Fruit fly (Drosophila melanogaster) whole organism, prepupa: ENCODE measurements around the gene EMC5.
A peak's percentile ranks its signal among the peaks of the same experiment; 100 is the strongest.

Source experiments
- Blimp-1 ChIP-seq: fragments of 200-800 bp; sonication (Bioruptor generic); optimal IDR thresholded peaks from 3 replicates; lab custom pipeline; 2017; ENCODE audit warnings: missing biosample characterization, missing genetic modification characterization, mild to moderate bottlenecking, moderate library complexity, missing genetic modification reagents
- CG10631 ChIP-seq: fragments of 200-800 bp; sonication (Bioruptor generic); optimal IDR thresholded peaks from 2 replicates; lab custom pipeline; 2016; ENCODE audit warnings: missing biosample characterization, missing genetic modification characterization
- CG10669 ChIP-seq: fragments of 200-800 bp; sonication (Bioruptor generic); optimal IDR thresholded peaks from 3 replicates; lab custom pipeline; 2018; ENCODE audit warnings: missing biosample characterization, mild to moderate bottlenecking, missing genetic modification characterization, moderate library complexity
- CG11294 ChIP-seq: fragments of 200-800 bp; sonication (Bioruptor generic); IDR thresholded peaks from 2 replicates; pipeline ENCODE4 v1.3.6; 2022; ENCODE audit warnings: missing biosample characterization, missing genetic modification characterization
- CG11762 ChIP-seq: fragments of 200-800 bp; sonication (Bioruptor generic); optimal IDR thresholded peaks from 3 replicates; lab custom pipeline; 2016; ENCODE audit warnings: missing biosample characterization, missing genetic modification characterization; ENCODE audit not compliant: insufficient read depth
- CG15336 ChIP-seq: fragments of 200-800 bp; sonication (Bioruptor generic); IDR thresholded peaks from 2 replicates; pipeline ENCODE4 v1.3.6; 2022; ENCODE audit warnings: missing biosample characterization, missing genetic modification characterization
- CG16779 ChIP-seq: fragments of 200-800 bp; sonication (Bioruptor generic); optimal IDR thresholded peaks from 3 replicates; lab custom pipeline; 2017; ENCODE audit warnings: missing biosample characterization, mild to moderate bottlenecking, missing genetic modification characterization
- CG3032 ChIP-seq: fragments of 200-800 bp; optimal IDR thresholded peaks from 2 replicates; lab custom pipeline; 2019; ENCODE audit warnings: missing biosample characterization, mild to moderate bottlenecking, missing genetic modification characterization, moderate library complexity
- CG32006 ChIP-seq: fragments of 200-800 bp; sonication (Bioruptor generic); optimal IDR thresholded peaks from 3 replicates; lab custom pipeline; 2017; ENCODE audit warnings: missing biosample characterization, mild to moderate bottlenecking, missing genetic modification characterization
- CG3919 ChIP-seq: fragments of 200-800 bp; sonication (Bioruptor generic); optimal IDR thresholded peaks from 3 replicates; lab custom pipeline; 2016; ENCODE audit warnings: missing biosample characterization, missing genetic modification characterization
- CG4318 ChIP-seq: fragments of 200-800 bp; sonication (Bioruptor generic); optimal IDR thresholded peaks from 3 replicates; lab custom pipeline; 2017; ENCODE audit warnings: missing biosample characterization, mild to moderate bottlenecking, missing genetic modification characterization
- CG6163 ChIP-seq: fragments of 200-800 bp; sonication (Bioruptor generic); IDR thresholded peaks from 3 replicates; pipeline ENCODE4 v1.3.6; 2022; ENCODE audit warnings: missing biosample characterization, missing genetic modification characterization
- CG6792 ChIP-seq: fragments of 200-800 bp; sonication (Bioruptor generic); optimal IDR thresholded peaks from 3 replicates; lab custom pipeline; 2016; ENCODE audit warnings: missing biosample characterization, missing genetic modification characterization
- CG6808 ChIP-seq: fragments of 200-800 bp; sonication (Bioruptor generic); optimal IDR thresholded peaks from 3 replicates; lab custom pipeline; 2017; ENCODE audit warnings: missing biosample characterization, missing genetic modification characterization, mild to moderate bottlenecking, moderate library complexity, missing genetic modification reagents
- CG7368 ChIP-seq: fragments of 200-800 bp; sonication (Bioruptor generic); optimal IDR thresholded peaks from 3 replicates; lab custom pipeline; 2016; ENCODE audit warnings: missing biosample characterization, missing genetic modification characterization
- CG8119 ChIP-seq: fragments of 200-800 bp; sonication (Bioruptor generic); IDR thresholded peaks from 3 replicates; pipeline ENCODE4 v1.3.6; 2022; ENCODE audit warnings: missing biosample characterization, missing genetic modification characterization
- CG8319 ChIP-seq: fragments of 200-800 bp; sonication (Bioruptor generic); optimal IDR thresholded peaks from 3 replicates; lab custom pipeline; 2016; ENCODE audit warnings: missing biosample characterization, missing genetic modification characterization
- Eip78C ChIP-seq: fragments of 200-800 bp; sonication (Bioruptor generic); peaks from one replicate; lab custom pipeline; 2016; ENCODE audit warnings: missing biosample characterization, missing genetic modification characterization
- Ets21C ChIP-seq: fragments of 200-800 bp; sonication (Bioruptor generic); optimal IDR thresholded peaks from 3 replicates; lab custom pipeline; 2016; ENCODE audit warnings: missing biosample characterization, missing genetic modification characterization
- Ets96B ChIP-seq: fragments of 200-800 bp; optimal IDR thresholded peaks from 2 replicates; lab custom pipeline; 2019; ENCODE audit warnings: missing biosample characterization, mild to moderate bottlenecking, missing genetic modification characterization, moderate library complexity
- Gug ChIP-seq: fragments of 200-800 bp; sonication (Bioruptor generic); IDR thresholded peaks from 2 replicates; pipeline ENCODE4 v1.3.6; 2022; ENCODE audit warnings: missing biosample characterization, missing genetic modification characterization
- Hr38 ChIP-seq: sonication (Bioruptor generic); optimal IDR thresholded peaks from 2 replicates; lab custom pipeline; 2016; ENCODE audit warnings: missing biosample characterization, missing genetic modification characterization
- Hr39 ChIP-seq: fragments of 200-800 bp; sonication (Bioruptor generic); optimal IDR thresholded peaks from 2 replicates; lab custom pipeline; 2016; ENCODE audit warnings: missing biosample characterization, missing genetic modification characterization
- Hr4 ChIP-seq: fragments of 200-800 bp; sonication (Bioruptor generic); optimal IDR thresholded peaks from 3 replicates; lab custom pipeline; 2016; ENCODE audit warnings: missing biosample characterization, missing genetic modification characterization
- Met ChIP-seq: fragments of 200-800 bp; sonication (Bioruptor generic); optimal IDR thresholded peaks from 3 replicates; lab custom pipeline; 2016; ENCODE audit warnings: missing biosample characterization, missing genetic modification characterization
- OdsH ChIP-seq: fragments of 200-800 bp; sonication (Bioruptor generic); optimal IDR thresholded peaks from 3 replicates; lab custom pipeline; 2016; ENCODE audit warnings: missing biosample characterization, missing genetic modification characterization
- Smox ChIP-seq: fragments of 200-800 bp; sonication (Bioruptor generic); optimal IDR thresholded peaks from 3 replicates; lab custom pipeline; 2016; ENCODE audit warnings: missing biosample characterization, missing genetic modification characterization
- Sox102F ChIP-seq: fragments of 200-800 bp; sonication (Bioruptor generic); optimal IDR thresholded peaks from 2 replicates; lab custom pipeline; 2016; ENCODE audit warnings: missing biosample characterization, mild to moderate bottlenecking, missing genetic modification characterization
- Sox14 ChIP-seq: fragments of 200-800 bp; sonication (Bioruptor generic); optimal IDR thresholded peaks from 3 replicates; lab custom pipeline; 2016; ENCODE audit warnings: missing biosample characterization, missing genetic modification characterization
- Sox15 ChIP-seq: fragments of 200-800 bp; sonication (Bioruptor generic); optimal IDR thresholded peaks from 3 replicates; lab custom pipeline; 2016; ENCODE audit warnings: missing biosample characterization, missing genetic modification characterization
- cyc ChIP-seq: fragments of 200-800 bp; sonication (Bioruptor generic); optimal IDR thresholded peaks from 3 replicates; lab custom pipeline; 2016; ENCODE audit warnings: missing biosample characterization, missing genetic modification characterization
- dac ChIP-seq: fragments of 200-800 bp; sonication (Bioruptor generic); optimal IDR thresholded peaks from 2 replicates; lab custom pipeline; 2017; ENCODE audit warnings: missing biosample characterization, mild to moderate bottlenecking, missing genetic modification characterization
- dsx ChIP-seq: fragments of 200-800 bp; optimal IDR thresholded peaks from 3 replicates; lab custom pipeline; 2019; ENCODE audit warnings: missing biosample characterization, mild to moderate bottlenecking, missing genetic modification characterization, moderate library complexity; ENCODE audit not compliant: poor library complexity, severe bottlenecking
- fkh ChIP-seq: fragments of 200-800 bp; sonication (Bioruptor generic); optimal IDR thresholded peaks from 3 replicates; lab custom pipeline; 2017; ENCODE audit warnings: missing biosample characterization, mild to moderate bottlenecking, missing genetic modification characterization, moderate library complexity
- lz ChIP-seq: fragments of 200-800 bp; sonication (Bioruptor generic); optimal IDR thresholded peaks from 3 replicates; lab custom pipeline; 2016; ENCODE audit warnings: missing biosample characterization, missing genetic modification characterization
- net ChIP-seq: fragments of 200-800 bp; sonication (Bioruptor generic); optimal IDR thresholded peaks from 3 replicates; lab custom pipeline; 2016; ENCODE audit warnings: missing biosample characterization, missing genetic modification characterization
- pdm3 ChIP-seq: fragments of 200-800 bp; sonication (Bioruptor generic); optimal IDR thresholded peaks from 3 replicates; lab custom pipeline; 2016; ENCODE audit warnings: missing biosample characterization, missing genetic modification characterization
- salr ChIP-seq, 2 experiments: fragments of 200-800 bp; sonication (Bioruptor generic); optimal IDR thresholded peaks; 3 replicates each; lab custom pipeline; 2016 to 2018; ENCODE audit warnings: missing biosample characterization in 2 of 2, missing genetic modification characterization in 2 of 2, mild to moderate bottlenecking in 1 of 2
- spab ChIP-seq: fragments of 200-800 bp; sonication (Bioruptor generic); optimal IDR thresholded peaks from 2 replicates; lab custom pipeline; 2017; ENCODE audit warnings: missing biosample characterization, mild to moderate bottlenecking, missing genetic modification characterization, missing genetic modification reagents
- ss ChIP-seq, 2 experiments: fragments of 200-800 bp; sonication (Bioruptor generic); optimal IDR thresholded peaks; 2 replicates in 1 of 2; 3 replicates in 1 of 2; lab custom pipeline; 2017 to 2018; ENCODE audit warnings: mild to moderate bottlenecking in 2 of 2, missing biosample characterization in 2 of 2, missing genetic modification characterization in 2 of 2, moderate library complexity in 1 of 2
- svp ChIP-seq: fragments of 200-800 bp; sonication (Bioruptor generic); peaks from one replicate; lab custom pipeline; 2016; ENCODE audit warnings: missing biosample characterization, missing genetic modification characterization
- topi ChIP-seq: fragments of 200-800 bp; sonication (Bioruptor generic); optimal IDR thresholded peaks from 3 replicates; lab custom pipeline; 2016; ENCODE audit warnings: missing biosample characterization, missing genetic modification characterization
- vri ChIP-seq: fragments of 200-800 bp; sonication (Bioruptor generic); optimal IDR thresholded peaks from 3 replicates; lab custom pipeline; 2016; ENCODE audit warnings: missing biosample characterization, mild to moderate bottlenecking, missing genetic modification characterization

EMC5 gene

dm6 chr2L:19021278-19022220 is 34.0 kb downstream of the EMC5 start (continued):
- TF ChIP-seq CG32006 (peak; percentile 89), CG3919 (peak; percentile 80), Sox14 (GFP tag; lab: Kevin White, UChicago) (peak; percentile 88), Smox (peak; percentile 78), CG15336 (GFP tag; lab: Robert Waterston, UW) (peak; percentile 84), CG3032 (tag; lab: Kevin White, UChicago) (peak; percentile 90), Eip78C (peak; percentile 97), CG16779 (tag; lab: Kevin White, UChicago) (peak; percentile 83), vri (GFP tag; lab: Kevin White, UChicago) (peak; percentile 68), CG8319 (GFP tag; lab: Kevin White, UChicago) (peak; percentile 56), Hr38 (GFP tag; lab: Kevin White, UChicago) (no peak), Ets21C (peak; percentile 65), Sox15 (GFP tag; lab: Kevin White, UChicago) (peak; percentile 62), pdm3 (GFP tag; lab: Kevin White, UChicago) (peak; percentile 84), CG6808 (peak; percentile 85), CG7368 (GFP tag; lab: Kevin White, UChicago) (peak; percentile 53), dsx (GFP tag; lab: Kevin White, UChicago) (peak; percentile 84), Met (GFP tag; lab: Kevin White, UChicago) (peak; percentile 84), ss (GFP tag; optimal IDR thresholded peaks at IDR 0.05; lab: Kevin White, UChicago) (peak; percentile 92 to 96), Hr4 (GFP tag; lab: Kevin White, UChicago) (peak; percentile 71), Sox102F (peak; percentile 85), net (GFP tag; lab: Kevin White, UChicago) (peak; percentile 72), spab (GFP tag; lab: Kevin White, UChicago) (peak; percentile 84), topi (peak; percentile 81), CG10669 (GFP tag; lab: Kevin White, UChicago) (peak; percentile 84), CG8119 (peak; percentile 89)

- TF ChIP-seq dac (GFP tag; lab: Kevin White, UChicago) (no peak), CG11294 (GFP tag; lab: Robert Waterston, UW) (no peak), CG10631 (no peak), CG15336 (GFP tag; lab: Robert Waterston, UW) (no peak), CG6163 (GFP tag; lab: Robert Waterston, UW) (no peak), CG4318 (GFP tag; lab: Kevin White, UChicago) (no peak), CG10669 (GFP tag; lab: Kevin White, UChicago) (no peak), Gug (GFP tag; lab: Robert Waterston, UW) (no peak), Ets21C (no peak), OdsH (GFP tag; lab: Kevin White, UChicago) (no peak), Met (GFP tag; lab: Kevin White, UChicago) (no peak), lz (GFP tag; lab: Kevin White, UChicago) (no peak), CG11762 (no peak), svp (GFP tag; lab: Kevin White, UChicago) (no peak)
Measured at dm6 chr2L:19022221-19022516, 34.7 kb downstream of the EMC5 start, which contains the start of gene CG15172. TSS of gene CG15172 (plus strand) at chr2L:19022417.

dm6 chr2L:19023972-19024743 is 36.7 kb downstream of the EMC5 start:
- TF ChIP-seq CG6792 (GFP tag; lab: Kevin White, UChicago) (peak; percentile 54), Ets96B (tag; lab: Kevin White, UChicago) (peak; percentile 77), lz (GFP tag; lab: Kevin White, UChicago) (peak; percentile 52), CG11762 (peak; percentile 8), Met (GFP tag; lab: Kevin White, UChicago) (peak; percentile 55), Hr39 (GFP tag; lab: Kevin White, UChicago) (peak; percentile 34), salr (GFP tag; optimal IDR thresholded peaks at IDR 0.05; lab: Kevin White, UChicago) (peak; percentile 31 to 39), cyc (GFP tag; lab: Kevin White, UChicago) (peak; percentile 28), CG3919 (peak; percentile 54), OdsH (GFP tag; lab: Kevin White, UChicago) (peak; percentile 61), vri (GFP tag; lab: Kevin White, UChicago) (peak; percentile 4), CG6808 (peak; percentile 75), CG10669 (GFP tag; lab: Kevin White, UChicago) (peak; percentile 77), CG32006 (peak; percentile 70), CG10631 (peak; percentile 47), Eip78C (peak; percentile 90), fkh (no peak), Blimp-1 (peak; percentile 30), svp (GFP tag; lab: Kevin White, UChicago) (peak; percentile 66)
